Worm (Caenorhabditis elegans): ENCODE measurements around the gene prp-18.

Gene prp-18

DNA sequence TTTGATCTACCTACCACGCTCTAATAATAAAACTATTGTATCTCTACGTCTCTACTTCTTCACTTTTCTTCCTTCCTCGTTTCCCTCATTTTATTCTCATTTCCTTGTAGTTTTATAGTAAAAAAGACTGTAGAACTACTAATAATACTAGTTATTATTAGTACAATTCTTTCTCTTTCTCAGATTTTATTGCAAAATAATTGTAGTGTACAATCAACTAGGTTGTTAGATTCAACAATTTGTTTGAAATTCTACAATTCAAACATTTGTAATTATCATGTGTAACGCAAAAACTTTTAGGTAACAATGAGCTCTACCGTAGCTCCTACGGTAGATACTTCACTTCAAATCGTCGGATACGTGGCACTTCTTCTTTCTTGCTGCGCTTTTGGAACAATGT, 28.5 kb downstream of the prp-18 start, which contains the start of gene K07F5.12:
TSS of gene K07F5.12 (plus strand) at position 301 of the 400 bp plus-strand sequence.
- TF ChIP-seq sdz-12 (GFP tag; optimal IDR thresholded peaks at IDR 0.05) (no peak), mxl-3 (GFP tag; optimal IDR thresholded peaks at IDR 0.05) (no peak), daf-12 (tag; optimal IDR thresholded peaks at IDR 0.05) (no peak), daf-16 (GFP tag; optimal IDR thresholded peaks at IDR 0.05) (no peak), daf-16 (tag; optimal IDR thresholded peaks at IDR 0.05) (no peak), ztf-7 (tag; optimal IDR thresholded peaks at IDR 0.05) (no peak), ceh-20 (GFP tag; IDR thresholded peaks at IDR 0.05) (no peak), fkh-10 (GFP tag; optimal IDR thresholded peaks at IDR 0.05) (no peak), arid-1 (GFP tag; conservative IDR thresholded peaks at IDR 0.05) (no peak), nhr-77 (tag; optimal IDR thresholded peaks at IDR 0.05) (no peak), Y75B8A.6 (GFP tag; IDR thresholded peaks at IDR 0.05) (no peak), saeg-2 (GFP tag; IDR thresholded peaks at IDR 0.05) (no peak), ceh-82 (tag; optimal IDR thresholded peaks at IDR 0.05) (no peak), rbr-2 (tag; optimal IDR thresholded peaks at IDR 0.05) (no peak)

DNA sequence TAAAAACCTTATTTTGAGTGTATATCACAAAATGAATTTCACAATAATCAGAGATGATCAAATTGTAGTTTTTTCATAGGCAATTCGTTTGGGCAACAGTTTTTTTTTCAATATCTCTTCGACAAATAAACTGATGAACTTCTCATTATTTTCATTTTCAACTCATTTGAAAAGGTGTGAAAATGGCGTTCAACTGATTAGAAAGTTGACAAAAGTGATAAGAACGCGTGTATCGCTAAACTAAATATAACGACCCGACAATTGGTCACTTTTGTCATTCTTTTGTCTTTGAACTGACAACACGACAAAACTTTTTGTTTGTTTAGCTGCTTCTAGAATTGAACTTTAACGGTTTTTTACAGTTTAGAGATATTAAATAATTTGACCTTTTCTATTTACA, 29.2 kb downstream of the prp-18 start:
- TF ChIP-seq Y5F2A.4 (GFP tag; optimal IDR thresholded peaks at IDR 0.05) (no peak), nhr-77 (tag; optimal IDR thresholded peaks at IDR 0.05) (no peak), mdt-29 (GFP tag; IDR thresholded peaks at IDR 0.05) (no peak), pqm-1 (tag; optimal IDR thresholded peaks at IDR 0.05) (peak; percentile 47), nhr-10 (tag; optimal IDR thresholded peaks at IDR 0.05) (no peak), dve-1 (tag; optimal IDR thresholded peaks at IDR 0.05; ENCODE audit: insufficient read depth) (peak; percentile 13), spr-1 (tag; optimal IDR thresholded peaks at IDR 0.05) (no peak), nhr-102 (tag; optimal IDR thresholded peaks at IDR 0.05) (no peak), dmd-6 (GFP tag; IDR thresholded peaks at IDR 0.05) (peak; percentile 30; the same call in 1 of the 2 replicates), mxl-2 (GFP tag; conservative IDR thresholded peaks at IDR 0.05) (no peak), ceh-32 (tag; optimal IDR thresholded peaks at IDR 0.05; ENCODE audit: poor library complexity) (no peak)

DNA sequence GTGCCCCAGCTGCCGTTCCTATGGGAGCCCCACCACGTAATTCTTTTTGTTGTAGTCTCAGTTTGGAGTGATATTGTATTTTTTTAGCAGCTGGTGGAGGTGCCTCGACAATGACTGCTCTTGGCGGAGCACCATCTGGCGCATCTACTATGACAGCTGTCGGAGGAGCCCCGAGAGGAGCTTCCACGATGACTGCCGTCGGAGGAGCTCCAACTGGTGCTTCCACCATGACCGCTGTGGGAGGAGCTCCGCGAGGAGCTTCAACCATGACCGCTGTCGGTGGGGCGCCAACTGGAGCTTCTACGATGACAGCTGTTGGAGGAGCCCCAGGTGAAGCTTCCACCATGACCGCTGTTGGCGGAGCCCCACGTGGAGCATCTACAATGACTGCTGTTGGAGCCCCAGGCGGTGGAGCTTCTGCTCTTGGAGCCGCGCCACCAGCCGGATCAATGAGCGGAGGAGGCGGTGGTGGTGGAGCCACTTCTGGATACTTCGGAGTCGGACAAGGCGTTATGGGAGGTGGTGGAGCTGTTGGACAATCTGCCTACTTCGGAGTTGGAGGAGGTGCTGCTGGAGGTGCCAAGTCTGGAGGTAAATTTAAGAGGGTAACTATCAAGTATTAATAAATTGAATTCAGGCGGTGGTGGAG, 31.2 kb downstream of the prp-18 start:
- no peak for TF ChIP-seq ceh-44 (GFP tag; IDR thresholded peaks at IDR 0.05)
- no peak for TF ChIP-seq ZK546.5 (tag; optimal IDR thresholded peaks at IDR 0.05)
- TF ChIP-seq set-16 (GFP tag; IDR thresholded peaks at IDR 0.05): peak; percentile 93
- no peak for TF ChIP-seq F10B5.3 (tag; optimal IDR thresholded peaks at IDR 0.05)
- TF ChIP-seq lsy-2 (tag; optimal IDR thresholded peaks at IDR 0.05): no peak

DNA sequence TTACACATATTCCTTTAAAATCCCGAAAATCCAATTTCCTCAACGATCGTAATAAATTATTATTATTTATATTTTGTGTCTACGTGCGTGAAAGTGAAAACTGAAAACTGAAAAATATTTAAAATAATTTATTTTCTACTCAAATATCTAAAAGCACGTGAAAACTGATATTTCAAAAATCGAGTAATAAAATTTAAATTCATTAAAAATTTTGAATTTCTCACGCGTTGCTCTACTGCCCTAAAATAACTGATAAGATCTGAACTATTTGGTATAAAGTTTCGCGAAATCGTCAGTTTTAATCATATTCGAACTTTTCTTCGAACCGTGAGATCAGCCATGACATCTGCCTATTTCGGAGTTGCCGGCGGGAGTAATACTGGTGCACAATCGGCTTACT, 31.9 kb downstream of the prp-18 start, which contains the start of gene ssq-1:
TSS of gene ssq-1 (plus strand) at position 301 of the 400 bp plus-strand sequence.
- TF ChIP-seq saeg-2 (GFP tag; IDR thresholded peaks at IDR 0.05) (no peak), madf-9 (GFP tag; conservative IDR thresholded peaks at IDR 0.05) (no peak), arid-1 (GFP tag; conservative IDR thresholded peaks at IDR 0.05) (no peak), aly-2 (tag; optimal IDR thresholded peaks at IDR 0.05) (no peak)

DNA sequence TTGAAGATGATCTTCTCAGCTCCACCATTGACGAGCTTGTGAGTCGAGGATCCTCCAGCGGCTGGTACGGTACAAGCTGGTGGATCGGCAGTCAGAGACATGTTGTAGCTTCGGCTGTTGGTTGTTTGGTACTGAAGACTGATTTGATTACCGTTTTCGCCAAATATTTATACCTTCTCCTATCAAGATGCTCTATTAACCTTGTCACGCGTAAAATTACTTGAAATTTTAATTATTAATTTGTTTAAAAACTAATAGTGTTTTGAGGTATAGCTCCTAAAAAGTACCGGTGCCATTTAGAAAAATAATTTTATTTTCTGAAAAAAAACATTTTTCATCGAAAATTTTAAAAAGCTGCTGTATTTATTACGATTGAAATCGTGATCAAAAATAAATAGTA, 33.3 kb downstream of the prp-18 start, which contains the start of gene ssp-10:
TSS of gene ssp-10 (minus strand) at position 101 of the 400 bp plus-strand sequence.
- TF ChIP-seq ZK546.5 (tag; optimal IDR thresholded peaks at IDR 0.05): no peak
- no peak for TF ChIP-seq lir-3 (tag; optimal IDR thresholded peaks at IDR 0.05)
- no peak for TF ChIP-seq egl-43 (GFP tag; IDR thresholded peaks at IDR 0.05)
